Fruit fly (Drosophila melanogaster) whole organism, embryonic: Measurements from ENCODE around the gene Mis12.

Experiments
- Ada2b ChIP-seq: fragments of 200-800 bp; sonication (Bioruptor generic); IDR thresholded peaks from 2 replicates; pipeline ENCODE4 v1.3.6; 2022; ENCODE audit warnings: missing biosample characterization, missing genetic modification characterization
- B-H2 ChIP-seq: fragments of 200-800 bp; sonication (Bioruptor generic); optimal IDR thresholded peaks from 2 replicates; lab custom pipeline; 2018; ENCODE audit warnings: missing biosample characterization, mild to moderate bottlenecking, missing genetic modification characterization
- CG10431 ChIP-seq: fragments of 200-800 bp; sonication (Bioruptor generic); optimal IDR thresholded peaks from 3 replicates; lab custom pipeline; 2018; ENCODE audit warnings: missing biosample characterization, mild to moderate bottlenecking, missing genetic modification characterization
- CG12155 ChIP-seq: fragments of 200-800 bp; sonication (Bioruptor generic); optimal IDR thresholded peaks from 3 replicates; lab custom pipeline; 2016; ENCODE audit warnings: missing biosample characterization, missing genetic modification characterization
- CG13775 ChIP-seq: fragments of 200-800 bp; sonication (Bioruptor generic); optimal IDR thresholded peaks from 3 replicates; lab custom pipeline; 2017; ENCODE audit warnings: missing biosample characterization, mild to moderate bottlenecking, missing genetic modification characterization
- CG14014 ChIP-seq: fragments of 200-800 bp; sonication (Bioruptor generic); IDR thresholded peaks from 2 replicates; pipeline ENCODE4 v1.3.6; 2022; ENCODE audit warnings: missing biosample characterization, missing genetic modification characterization
- CG14441 ChIP-seq: fragments of 200-800 bp; sonication (Bioruptor generic); IDR thresholded peaks from 2 replicates; pipeline ENCODE4 v1.3.6; 2022; ENCODE audit warnings: missing biosample characterization, missing genetic modification characterization
- CG14965 ChIP-seq: fragments of 200-800 bp; sonication (Bioruptor generic); optimal IDR thresholded peaks from 2 replicates; lab custom pipeline; 2016; ENCODE audit warnings: missing biosample characterization, missing genetic modification characterization, borderline replicate concordance
- CG1647 ChIP-seq: fragments of 200-800 bp; sonication (Bioruptor generic); optimal IDR thresholded peaks from 3 replicates; lab custom pipeline; 2016; ENCODE audit warnings: missing biosample characterization, missing genetic modification characterization
- CG16813 ChIP-seq: fragments of 200-800 bp; sonication (Bioruptor generic); IDR thresholded peaks from 3 replicates; pipeline ENCODE4 v1.3.6; 2022; ENCODE audit warnings: missing biosample characterization, missing genetic modification characterization; ENCODE audit not compliant: partially characterized antibody
- CG17568 ChIP-seq: fragments of 200-800 bp; sonication (Bioruptor generic); optimal IDR thresholded peaks from 2 replicates; lab custom pipeline; 2018; ENCODE audit warnings: missing biosample characterization, mild to moderate bottlenecking, missing genetic modification characterization, moderate library complexity
- CG2120 ChIP-seq: fragments of 200-800 bp; sonication (Bioruptor generic); optimal IDR thresholded peaks from 3 replicates; lab custom pipeline; 2016; ENCODE audit warnings: missing biosample characterization, missing genetic modification characterization
- CG30431 ChIP-seq: fragments of 200-800 bp; sonication (Bioruptor generic); optimal IDR thresholded peaks from 2 replicates; lab custom pipeline; 2017; ENCODE audit warnings: missing biosample characterization, missing genetic modification characterization
- CG3163 ChIP-seq: fragments of 200-800 bp; sonication (Bioruptor generic); optimal IDR thresholded peaks from 3 replicates; lab custom pipeline; 2016; ENCODE audit warnings: missing biosample characterization, missing genetic modification characterization
- CG32532 ChIP-seq: fragments of 200-800 bp; sonication (Bioruptor generic); IDR thresholded peaks from 2 replicates; pipeline ENCODE4 v1.3.6; 2022; ENCODE audit warnings: missing biosample characterization, missing genetic modification characterization
- CG34422 ChIP-seq: fragments of 200-800 bp; sonication (Bioruptor generic); IDR thresholded peaks from 3 replicates; pipeline ENCODE4 v1.3.6; 2022; ENCODE audit warnings: missing biosample characterization, missing genetic modification characterization
- CG4730 ChIP-seq: fragments of 200-800 bp; sonication (Bioruptor generic); IDR thresholded peaks from 2 replicates; pipeline ENCODE4 v1.3.6; 2022; ENCODE audit warnings: missing biosample characterization, missing genetic modification characterization
- CG8944 ChIP-seq: fragments of 200-800 bp; sonication (Bioruptor generic); optimal IDR thresholded peaks from 3 replicates; lab custom pipeline; 2016; ENCODE audit warnings: missing biosample characterization, missing genetic modification characterization
- D19A ChIP-seq: fragments of 200-800 bp; optimal IDR thresholded peaks from 3 replicates; lab custom pipeline; 2019; ENCODE audit warnings: missing biosample characterization, mild to moderate bottlenecking, missing genetic modification characterization, moderate library complexity
- Doc2 ChIP-seq: fragments of 200-800 bp; sonication (Bioruptor generic); IDR thresholded peaks from 2 replicates; pipeline ENCODE4 v1.3.6; 2022; ENCODE audit warnings: missing biosample characterization, missing genetic modification characterization
- Dp ChIP-seq: fragments of 200-800 bp; sonication (Bioruptor generic); optimal IDR thresholded peaks from 2 replicates; lab custom pipeline; 2018; ENCODE audit warnings: missing biosample characterization, mild to moderate bottlenecking, missing genetic modification characterization, moderate library complexity
- Fer3 ChIP-seq: fragments of 200-800 bp; sonication (Bioruptor generic); optimal IDR thresholded peaks from 2 replicates; lab custom pipeline; 2018; ENCODE audit warnings: missing biosample characterization, mild to moderate bottlenecking, missing genetic modification characterization, moderate library complexity
- H15 ChIP-seq: fragments of 200-800 bp; sonication (Bioruptor generic); IDR thresholded peaks from 3 replicates; pipeline ENCODE4 v1.3.6; 2022; ENCODE audit warnings: missing biosample characterization, missing genetic modification characterization
- Hmx ChIP-seq: fragments of 200-800 bp; sonication (Bioruptor generic); optimal IDR thresholded peaks from 2 replicates; lab custom pipeline; 2016; ENCODE audit warnings: missing biosample characterization, missing genetic modification characterization
- Lhr ChIP-seq: fragments of 200-800 bp; sonication (Bioruptor generic); optimal IDR thresholded peaks from 3 replicates; lab custom pipeline; 2017; ENCODE audit warnings: mild to moderate bottlenecking, missing biosample characterization, missing genetic modification reagents, missing genetic modification characterization
- Mes4 ChIP-seq: fragments of 200-800 bp; sonication (Bioruptor generic); optimal IDR thresholded peaks from 2 replicates; lab custom pipeline; 2016; ENCODE audit warnings: missing biosample characterization, missing genetic modification characterization
- Neu2 ChIP-seq: fragments of 200-800 bp; sonication (Bioruptor generic); optimal IDR thresholded peaks from 3 replicates; lab custom pipeline; 2016; ENCODE audit warnings: missing biosample characterization, missing genetic modification characterization, borderline replicate concordance
- Pdp1 ChIP-seq, 2 experiments: fragments of 200-800 bp; sonication (Bioruptor generic); optimal IDR thresholded peaks; 3 replicates each; lab custom pipeline; 2016; ENCODE audit warnings: missing biosample characterization in 2 of 2, missing genetic modification characterization in 2 of 2, mild to moderate bottlenecking in 1 of 2, moderate library complexity in 1 of 2
- Rfx ChIP-seq: fragments of 200-800 bp; sonication (Bioruptor generic); IDR thresholded peaks from 2 replicates; pipeline ENCODE4 v1.3.6; 2022; ENCODE audit warnings: missing biosample characterization, missing genetic modification characterization
- Sry-δ ChIP-seq: fragments of 200-800 bp; sonication (Bioruptor generic); optimal IDR thresholded peaks from 2 replicates; lab custom pipeline; 2016; ENCODE audit warnings: missing biosample characterization, missing genetic modification characterization
- TFAM ChIP-seq: fragments of 200-800 bp; sonication (Bioruptor generic); optimal IDR thresholded peaks from 2 replicates; lab custom pipeline; 2017; ENCODE audit warnings: missing biosample characterization, missing genetic modification characterization, inconsistent platforms
- Trl ChIP-seq, 3 experiments: fragments of >200 bp in 2 of 3; fragments of 200-800 bp in 1 of 3; sonication (Bioruptor generic) in 1 of 3; optimal IDR thresholded peaks; 2 replicates in 1 of 3; 3 replicates in 2 of 3; lab custom pipeline; 2016 to 2017; ENCODE audit warnings: missing biosample characterization in 1 of 3, missing genetic modification characterization in 1 of 3
- Xrp1 ChIP-seq: fragments of 200-800 bp; sonication (Bioruptor generic); IDR thresholded peaks from 2 replicates; pipeline ENCODE4 v1.3.6; 2022; ENCODE audit warnings: missing biosample characterization, missing genetic modification characterization
- ato ChIP-seq: fragments of 200-800 bp; sonication (Bioruptor generic); IDR thresholded peaks from 2 replicates; pipeline ENCODE4 v1.3.6; 2022; ENCODE audit warnings: missing biosample characterization, missing genetic modification characterization; ENCODE audit not compliant: partially characterized antibody
- cas ChIP-seq: fragments of 200-800 bp; sonication (Bioruptor generic); IDR thresholded peaks from 2 replicates; pipeline ENCODE4 v1.3.6; 2022; ENCODE audit warnings: missing biosample characterization, missing genetic modification characterization
- corto ChIP-seq: fragments of 200-800 bp; sonication (Bioruptor generic); optimal IDR thresholded peaks from 2 replicates; lab custom pipeline; 2016; ENCODE audit warnings: missing biosample characterization, mild to moderate bottlenecking, missing genetic modification characterization, moderate library complexity
- esg ChIP-seq: fragments of 200-800 bp; sonication (Bioruptor generic); conservative IDR thresholded peaks from 2 replicates; pipeline ENCODE4 v1.3.6; 2022; ENCODE audit warnings: missing biosample characterization, missing genetic modification characterization
- ftz-f1 ChIP-seq: fragments of 200-800 bp; sonication (Bioruptor generic); optimal IDR thresholded peaks from 2 replicates; lab custom pipeline; 2016; ENCODE audit warnings: missing biosample characterization, missing genetic modification characterization
- gt ChIP-seq: fragments of 200-800 bp; sonication (Bioruptor generic); IDR thresholded peaks from 2 replicates; pipeline ENCODE4 v1.3.6; 2022; ENCODE audit warnings: missing biosample characterization, missing genetic modification characterization
- ken ChIP-seq: fragments of 200-800 bp; sonication (Bioruptor generic); IDR thresholded peaks from 3 replicates; pipeline ENCODE4 v1.3.6; 2022; ENCODE audit warnings: missing biosample characterization, missing genetic modification characterization
- klu ChIP-seq: fragments of 200-800 bp; sonication (Bioruptor generic); IDR thresholded peaks from 2 replicates; pipeline ENCODE4 v1.3.6; 2022; ENCODE audit warnings: missing biosample characterization, missing genetic modification characterization
- nau ChIP-seq: fragments of 200-800 bp; sonication (Bioruptor generic); optimal IDR thresholded peaks from 3 replicates; lab custom pipeline; 2017; ENCODE audit warnings: missing biosample characterization, mild to moderate bottlenecking, missing genetic modification characterization, missing genetic modification reagents
- sens-2 ChIP-seq: fragments of 200-800 bp; sonication (Bioruptor generic); IDR thresholded peaks from 2 replicates; pipeline ENCODE4 v1.3.6; 2022; ENCODE audit warnings: missing biosample characterization, missing genetic modification characterization
- sr ChIP-seq: fragments of 200-800 bp; sonication (Bioruptor generic); IDR thresholded peaks from 3 replicates; pipeline ENCODE4 v1.3.6; 2022; ENCODE audit warnings: missing biosample characterization, missing genetic modification characterization
- ssp ChIP-seq: fragments of 200-800 bp; sonication (Bioruptor generic); IDR thresholded peaks from 2 replicates; pipeline ENCODE4 v1.3.6; 2022; ENCODE audit warnings: missing biosample characterization, missing genetic modification characterization
- stc ChIP-seq: fragments of 200-800 bp; sonication (Bioruptor generic); IDR thresholded peaks from 2 replicates; pipeline ENCODE4 v1.3.6; 2022; ENCODE audit warnings: missing biosample characterization, missing genetic modification characterization
- tgo ChIP-seq: fragments of 200-800 bp; sonication (Bioruptor generic); IDR thresholded peaks from 3 replicates; pipeline ENCODE4 v1.3.6; 2022; ENCODE audit warnings: missing biosample characterization, missing genetic modification characterization
- tx ChIP-seq: fragments of 200-800 bp; sonication (Bioruptor generic); optimal IDR thresholded peaks from 2 replicates; lab custom pipeline; 2016; ENCODE audit warnings: missing biosample characterization, missing genetic modification characterization
- zf30C ChIP-seq: fragments of 200-800 bp; sonication (Bioruptor generic); optimal IDR thresholded peaks from 3 replicates; lab custom pipeline; 2018; ENCODE audit warnings: missing biosample characterization, mild to moderate bottlenecking, missing genetic modification characterization

Gene Mis12

dm6 chr3L:6968961-6969814 is at the start of gene Mis12, which contains the start of gene CG9953 (continued):
- TF ChIP-seq stc = no peak; the same call in 1 of the 2 replicates
- no peak for TF ChIP-seq CG14965 (GFP tag; lab: Kevin White, UChicago)
- TF ChIP-seq D19A (tag; lab: Kevin White, UChicago) = no peak
- no peak for TF ChIP-seq Doc2
- peak; percentile 19 for TF ChIP-seq Fer3 (tag; lab: Kevin White, UChicago)
- no peak for TF ChIP-seq ato
- peak; percentile 69 for TF ChIP-seq CG32532
- no peak for TF ChIP-seq corto (GFP tag; lab: Kevin White, UChicago)
- TF ChIP-seq CG1647 (GFP tag; lab: Kevin White, UChicago) = no peak
- TF ChIP-seq nau (GFP tag; lab: Kevin White, UChicago) = no peak
- no peak; the same call in 2 of the 3 replicates for TF ChIP-seq ken (GFP tag; lab: Robert Waterston, UW)
- peak; percentile 54 for TF ChIP-seq ssp (GFP tag; lab: Robert Waterston, UW)
- TF ChIP-seq CG8944 = no peak
- no peak for TF ChIP-seq CG16813 (GFP tag; lab: Robert Waterston, UW)
- 0 out of 2 replicates have a peak, but pooled peaks have one; percentile 25 for TF ChIP-seq CG4730
- peak; percentile 30; the same call in 1 of the 2 replicates for TF ChIP-seq Rfx (GFP tag; lab: Robert Waterston, UW)
- TF ChIP-seq CG12155 (GFP tag; lab: Kevin White, UChicago) = no peak
- TF ChIP-seq esg = 0 out of 2 replicates have a peak, but pooled peaks have one; percentile 20
- TF ChIP-seq Ada2b = peak; percentile 17; the same call in 1 of the 2 replicates
- 0 out of 3 replicates have a peak, but pooled peaks have one; percentile 30 for TF ChIP-seq CG34422
- no peak for TF ChIP-seq Lhr (GFP tag; lab: Kevin White, UChicago)
- TF ChIP-seq CG17568 (GFP tag; lab: Kevin White, UChicago) = no peak
- TF ChIP-seq CG3163 (GFP tag; lab: Kevin White, UChicago) = no peak
- peak; percentile 43; the same call in 1 of the 3 replicates for TF ChIP-seq H15 (GFP tag; lab: Robert Waterston, UW)
- no peak for TF ChIP-seq sr (GFP tag; lab: Robert Waterston, UW)
- no peak for TF ChIP-seq CG14441 (GFP tag; lab: Robert Waterston, UW)
- no peak for TF ChIP-seq gt (GFP tag; lab: Robert Waterston, UW)
- no peak for TF ChIP-seq cas (GFP tag; lab: Robert Waterston, UW)
- no peak for TF ChIP-seq CG30431 (GFP tag; lab: Kevin White, UChicago)
- TF ChIP-seq ftz-f1 = no peak
- TF ChIP-seq Neu2 (GFP tag; lab: Kevin White, UChicago) = no peak
- no peak for TF ChIP-seq B-H2 (GFP tag; lab: Kevin White, UChicago)
- no peak for TF ChIP-seq CG14014 (GFP tag; lab: Robert Waterston, UW)
- no peak for TF ChIP-seq TFAM (GFP tag; lab: Kevin White, UChicago)
- peak; percentile 31; the same call in 1 of the 3 replicates for TF ChIP-seq tgo (GFP tag; lab: Robert Waterston, UW)
- TF ChIP-seq Dp = peak; percentile 68
- no peak for TF ChIP-seq Pdp1 (GFP tag; optimal IDR thresholded peaks at IDR 0.05; lab: Kevin White, UChicago)
- TF ChIP-seq tx = no peak
- TF ChIP-seq Trl (optimal IDR thresholded peaks at IDR 0.05; lab: Kevin White, UChicago) = no peak
- no peak for TF ChIP-seq Trl (GFP tag; optimal IDR thresholded peaks at IDR 0.05; lab: Kevin White, UChicago)
- no peak for TF ChIP-seq Mes4 (GFP tag; lab: Kevin White, UChicago)
- TF ChIP-seq sens-2 (GFP tag; lab: Robert Waterston, UW) = no peak
- TF ChIP-seq Sry-δ (GFP tag; lab: Kevin White, UChicago) = no peak
- no peak for TF ChIP-seq klu (GFP tag; lab: Robert Waterston, UW)
- no peak for TF ChIP-seq CG10431 (GFP tag; lab: Kevin White, UChicago)
- peak; percentile 25; the same call in 1 of the 2 replicates for TF ChIP-seq Xrp1 (GFP tag; lab: Robert Waterston, UW)
- peak; percentile 36 for TF ChIP-seq CG2120 (GFP tag; lab: Kevin White, UChicago)
- no peak for TF ChIP-seq zf30C (GFP tag; lab: Kevin White, UChicago)
- TF ChIP-seq Hmx (GFP tag; lab: Kevin White, UChicago) = peak; percentile 7
- peak; percentile 70 for TF ChIP-seq CG13775 (GFP tag; lab: Kevin White, UChicago)
